Fruit fly (Drosophila melanogaster) whole organism, embryonic: ENCODE measurements around the gene Cpr65Au.
A peak's percentile ranks its signal among the peaks of the same experiment; 100 is the strongest.

Source experiments
- Atf6 ChIP-seq: fragments of 200-800 bp; sonication (Bioruptor generic); IDR thresholded peaks from 2 replicates; pipeline ENCODE4 v1.3.6; 2022; ENCODE audit warnings: missing biosample characterization, missing genetic modification characterization
- Bdp1 ChIP-seq: fragments of 200-800 bp; sonication (Bioruptor generic); optimal IDR thresholded peaks from 3 replicates; lab custom pipeline; 2016; ENCODE audit warnings: missing biosample characterization, missing genetic modification characterization
- CG10209 ChIP-seq: fragments of 200-800 bp; sonication (Bioruptor generic); optimal IDR thresholded peaks from 3 replicates; lab custom pipeline; 2017; ENCODE audit warnings: missing biosample characterization, mild to moderate bottlenecking, missing genetic modification characterization, missing genetic modification reagents
- CG1024 ChIP-seq: fragments of 200-800 bp; sonication (Bioruptor generic); IDR thresholded peaks from 2 replicates; pipeline ENCODE4 v1.3.6; 2022; ENCODE audit warnings: missing biosample characterization, missing genetic modification characterization
- CG10543 ChIP-seq: fragments of 200-800 bp; sonication (Bioruptor generic); optimal IDR thresholded peaks from 3 replicates; lab custom pipeline; 2017; ENCODE audit warnings: missing biosample characterization, mild to moderate bottlenecking, missing genetic modification characterization, moderate library complexity
- CG11456 ChIP-seq: fragments of 200-800 bp; sonication (Bioruptor generic); IDR thresholded peaks from 3 replicates; pipeline ENCODE4 v1.3.6; 2022; ENCODE audit warnings: missing biosample characterization, missing genetic modification characterization
- CG12104 ChIP-seq: fragments of 200-800 bp; sonication (Bioruptor generic); optimal IDR thresholded peaks from 3 replicates; lab custom pipeline; 2016; ENCODE audit warnings: missing biosample characterization, missing genetic modification characterization
- CG12155 ChIP-seq: fragments of 200-800 bp; sonication (Bioruptor generic); optimal IDR thresholded peaks from 3 replicates; lab custom pipeline; 2016; ENCODE audit warnings: missing biosample characterization, missing genetic modification characterization
- CG12299 ChIP-seq: fragments of 200-800 bp; sonication (Bioruptor generic); optimal IDR thresholded peaks from 2 replicates; lab custom pipeline; 2018; ENCODE audit warnings: missing biosample characterization, mild to moderate bottlenecking, missing genetic modification characterization
- CG12942 ChIP-seq: fragments of 200-800 bp; sonication (Bioruptor generic); optimal IDR thresholded peaks from 3 replicates; lab custom pipeline; 2016; ENCODE audit warnings: missing biosample characterization, missing genetic modification characterization
- CG13424 ChIP-seq: fragments of 200-800 bp; sonication (Bioruptor generic); optimal IDR thresholded peaks from 2 replicates; lab custom pipeline; 2019; ENCODE audit warnings: missing biosample characterization, mild to moderate bottlenecking, missing genetic modification characterization, moderate library complexity
- CG14050 ChIP-seq: fragments of 200-800 bp; sonication (Bioruptor generic); IDR thresholded peaks from 3 replicates; pipeline ENCODE4 v1.3.6; 2022; ENCODE audit warnings: missing biosample characterization, missing genetic modification characterization
- CG14441 ChIP-seq: fragments of 200-800 bp; sonication (Bioruptor generic); IDR thresholded peaks from 2 replicates; pipeline ENCODE4 v1.3.6; 2022; ENCODE audit warnings: missing biosample characterization, missing genetic modification characterization
- CG17328 ChIP-seq: fragments of 200-800 bp; sonication (Bioruptor generic); IDR thresholded peaks from 2 replicates; pipeline ENCODE4 v1.3.6; 2022; ENCODE audit warnings: missing biosample characterization, missing genetic modification characterization
- CG18764 ChIP-seq: fragments of 200-800 bp; sonication (Bioruptor generic); optimal IDR thresholded peaks from 3 replicates; lab custom pipeline; 2016; ENCODE audit warnings: missing biosample characterization, missing genetic modification characterization
- CG3163 ChIP-seq: fragments of 200-800 bp; sonication (Bioruptor generic); optimal IDR thresholded peaks from 3 replicates; lab custom pipeline; 2016; ENCODE audit warnings: missing biosample characterization, missing genetic modification characterization
- CG3838 ChIP-seq: fragments of 200-800 bp; sonication (Bioruptor generic); optimal IDR thresholded peaks from 3 replicates; lab custom pipeline; 2016; ENCODE audit warnings: missing biosample characterization, missing genetic modification characterization
- CG5180 ChIP-seq: fragments of 200-800 bp; sonication (Bioruptor generic); optimal IDR thresholded peaks from 3 replicates; lab custom pipeline; 2017; ENCODE audit warnings: missing biosample characterization, missing genetic modification characterization, mild to moderate bottlenecking, moderate library complexity, missing genetic modification reagents
- CG6654 ChIP-seq: fragments of 200-800 bp; sonication (Bioruptor generic); optimal IDR thresholded peaks from 2 replicates; lab custom pipeline; 2017; ENCODE audit warnings: missing biosample characterization, mild to moderate bottlenecking, missing genetic modification characterization
- CG8478 ChIP-seq: fragments of >200 bp; optimal IDR thresholded peaks from 2 replicates; lab custom pipeline; 2018
- CG9727 ChIP-seq: fragments of 200-800 bp; sonication (Bioruptor generic); optimal IDR thresholded peaks from 3 replicates; lab custom pipeline; 2017; ENCODE audit warnings: missing biosample characterization, mild to moderate bottlenecking, missing genetic modification characterization
- CG9797 ChIP-seq: fragments of 200-800 bp; sonication (Bioruptor generic); optimal IDR thresholded peaks from 3 replicates; lab custom pipeline; 2018; ENCODE audit warnings: missing biosample characterization, mild to moderate bottlenecking, missing genetic modification characterization
- Chrac-16 ChIP-seq: fragments of 200-800 bp; sonication (Bioruptor generic); optimal IDR thresholded peaks from 3 replicates; lab custom pipeline; 2016; ENCODE audit warnings: missing biosample characterization, missing genetic modification characterization
- Dek ChIP-seq: fragments of 200-800 bp; sonication (Bioruptor generic); optimal IDR thresholded peaks from 3 replicates; lab custom pipeline; 2019; ENCODE audit warnings: missing biosample characterization, mild to moderate bottlenecking, missing genetic modification characterization, moderate library complexity
- Eip74EF ChIP-seq, 2 experiments: fragments of 200-800 bp in 1 of 2; fragments of >200 bp in 1 of 2; sonication (Bioruptor generic) in 1 of 2; optimal IDR thresholded peaks; 2 replicates each; lab custom pipeline; 2017 to 2019; ENCODE audit warnings: missing biosample characterization in 2 of 2, missing genetic modification characterization in 2 of 2, mild to moderate bottlenecking in 1 of 2, moderate library complexity in 1 of 2
- Elba2 ChIP-seq: fragments of 200-800 bp; sonication (Bioruptor generic); optimal IDR thresholded peaks from 3 replicates; lab custom pipeline; 2016; ENCODE audit warnings: missing biosample characterization, missing genetic modification characterization
- Hmx ChIP-seq: fragments of 200-800 bp; sonication (Bioruptor generic); optimal IDR thresholded peaks from 2 replicates; lab custom pipeline; 2016; ENCODE audit warnings: missing biosample characterization, missing genetic modification characterization
- Hr78 ChIP-seq, 2 experiments: fragments of 200-800 bp in 1 of 2; fragments of >200 bp in 1 of 2; sonication (Bioruptor generic) in 1 of 2; optimal IDR thresholded peaks; 2 replicates each; lab custom pipeline; 2017 to 2019; ENCODE audit warnings: missing biosample characterization in 2 of 2, missing genetic modification characterization in 2 of 2, mild to moderate bottlenecking in 1 of 2, moderate library complexity in 1 of 2
- Kr ChIP-seq: fragments of 200-800 bp; sonication (Bioruptor generic); optimal IDR thresholded peaks from 2 replicates; lab custom pipeline; 2017; ENCODE audit warnings: missing biosample characterization, mild to moderate bottlenecking, missing genetic modification characterization
- Mrtf ChIP-seq: fragments of 200-800 bp; sonication (Bioruptor generic); IDR thresholded peaks from 3 replicates; pipeline ENCODE4 v1.3.6; 2022; ENCODE audit warnings: missing biosample characterization, missing genetic modification characterization
- ac ChIP-seq: fragments of 200-800 bp; sonication (Bioruptor generic); optimal IDR thresholded peaks from 3 replicates; lab custom pipeline; 2017; ENCODE audit warnings: missing biosample characterization, mild to moderate bottlenecking, missing genetic modification characterization
- cas ChIP-seq: fragments of 200-800 bp; sonication (Bioruptor generic); IDR thresholded peaks from 2 replicates; pipeline ENCODE4 v1.3.6; 2022; ENCODE audit warnings: missing biosample characterization, missing genetic modification characterization
- chif ChIP-seq, 2 experiments: fragments of 200-800 bp; sonication (Bioruptor generic); optimal IDR thresholded peaks; 3 replicates each; lab custom pipeline; 2016; ENCODE audit warnings: missing biosample characterization in 2 of 2, missing genetic modification characterization in 2 of 2
- dan ChIP-seq: fragments of 200-800 bp; sonication (Bioruptor generic); IDR thresholded peaks from 2 replicates; pipeline ENCODE4 v1.3.6; 2022; ENCODE audit warnings: missing biosample characterization, missing genetic modification characterization
- dmrt99B ChIP-seq: fragments of 200-800 bp; sonication (Bioruptor generic); optimal IDR thresholded peaks from 2 replicates; lab custom pipeline; 2018; ENCODE audit warnings: missing biosample characterization, mild to moderate bottlenecking, missing genetic modification characterization, moderate library complexity
- fd102C ChIP-seq: fragments of 200-800 bp; sonication (Bioruptor generic); optimal IDR thresholded peaks from 2 replicates; lab custom pipeline; 2018; ENCODE audit warnings: missing biosample characterization, mild to moderate bottlenecking, missing genetic modification characterization, moderate library complexity
- ham ChIP-seq: fragments of 200-800 bp; sonication (Bioruptor generic); IDR thresholded peaks from 2 replicates; pipeline ENCODE4 v1.3.6; 2022; ENCODE audit warnings: missing biosample characterization, missing genetic modification characterization
- hth ChIP-seq: fragments of >200 bp; optimal IDR thresholded peaks from 2 replicates; lab custom pipeline; 2017; ENCODE audit warnings: inconsistent platforms
- lmd ChIP-seq: fragments of 200-800 bp; sonication (Bioruptor generic); IDR thresholded peaks from 2 replicates; pipeline ENCODE4 v1.3.6; 2022; ENCODE audit warnings: missing biosample characterization, missing genetic modification characterization
- lov ChIP-seq, 2 experiments: fragments of 200-800 bp in 1 of 2; fragments of >200 bp in 1 of 2; sonication (Bioruptor generic) in 1 of 2; IDR thresholded peaks in 1 of 2; optimal IDR thresholded peaks in 1 of 2; 2 replicates in 1 of 2; 3 replicates in 1 of 2; pipeline versions ENCODE4 v1.3.6 to Lab custom; 2017 to 2022; ENCODE audit warnings: missing biosample characterization in 1 of 2, missing genetic modification characterization in 1 of 2
- nerfin-1 ChIP-seq: fragments of 200-800 bp; sonication (Bioruptor generic); optimal IDR thresholded peaks from 3 replicates; lab custom pipeline; 2019; ENCODE audit warnings: missing biosample characterization, mild to moderate bottlenecking, missing genetic modification characterization, moderate library complexity
- peb ChIP-seq: fragments of 200-800 bp; sonication (Bioruptor generic); IDR thresholded peaks from 2 replicates; pipeline ENCODE4 v1.3.6; 2022; ENCODE audit warnings: missing biosample characterization, missing genetic modification characterization
- prd ChIP-seq, 3 experiments: fragments of >200 bp in 2 of 3; fragments of 200-800 bp in 1 of 3; sonication (Bioruptor generic) in 1 of 3; optimal IDR thresholded peaks in 2 of 3; IDR thresholded peaks in 1 of 3; 2 replicates in 2 of 3; 3 replicates in 1 of 3; pipeline versions ENCODE4 v1.3.6 to Lab custom; 2017 to 2022; ENCODE audit warnings: missing biosample characterization in 1 of 3, missing genetic modification characterization in 1 of 3
- pros ChIP-seq: fragments of 200-800 bp; sonication (Bioruptor generic); optimal IDR thresholded peaks from 3 replicates; lab custom pipeline; 2019; ENCODE audit warnings: missing biosample characterization, mild to moderate bottlenecking, missing genetic modification characterization, moderate library complexity
- row ChIP-seq: fragments of 200-800 bp; sonication (Bioruptor generic); IDR thresholded peaks from 3 replicates; pipeline ENCODE4 v1.3.6; 2022; ENCODE audit warnings: missing biosample characterization, missing genetic modification characterization
- slbo ChIP-seq: fragments of 200-800 bp; sonication (Bioruptor generic); IDR thresholded peaks from 2 replicates; pipeline ENCODE4 v1.3.6; 2022; ENCODE audit warnings: missing biosample characterization, missing genetic modification characterization
- stc ChIP-seq: fragments of 200-800 bp; sonication (Bioruptor generic); IDR thresholded peaks from 2 replicates; pipeline ENCODE4 v1.3.6; 2022; ENCODE audit warnings: missing biosample characterization, missing genetic modification characterization
- trh ChIP-seq: fragments of 200-800 bp; sonication (Bioruptor generic); optimal IDR thresholded peaks from 2 replicates; lab custom pipeline; 2016; ENCODE audit warnings: missing biosample characterization, missing genetic modification characterization
- vfl ChIP-seq: fragments of 200-800 bp; sonication (Bioruptor generic); optimal IDR thresholded peaks from 2 replicates; lab custom pipeline; 2016; ENCODE audit warnings: missing biosample characterization, missing genetic modification characterization
- zfh2 ChIP-seq: fragments of 200-800 bp; sonication (Bioruptor generic); optimal IDR thresholded peaks from 2 replicates; lab custom pipeline; 2016; ENCODE audit warnings: missing biosample characterization, missing genetic modification characterization

The Cpr65Au gene

dm6 chr3L:6157327-6158032 is 25.6 kb upstream of the Cpr65Au start, which contains the start of gene CG13297 (continued):
- TF ChIP-seq prd (optimal IDR thresholded peaks at IDR 0.05; lab: Kevin White, UChicago) = no peak
- TF ChIP-seq prd (GFP tag; IDR thresholded peaks at IDR 0.05; lab: Robert Waterston, UW) = peak; percentile 59; the same call in 2 of the 3 replicates
- TF ChIP-seq zfh2 (GFP tag; lab: Kevin White, UChicago) = no peak
- no peak for TF ChIP-seq CG14050 (GFP tag; lab: Robert Waterston, UW)
- TF ChIP-seq hth (lab: Kevin White, UChicago) = no peak
- peak; percentile 12 for TF ChIP-seq CG12299 (tag; lab: Kevin White, UChicago)
- peak; percentile 70 for TF ChIP-seq row (GFP tag; lab: Robert Waterston, UW)
- TF ChIP-seq CG18764 (GFP tag; lab: Kevin White, UChicago) = no peak
- TF ChIP-seq CG8478 (lab: Kevin White, UChicago) = no peak
- TF ChIP-seq CG10543 (GFP tag; lab: Kevin White, UChicago) = no peak
- TF ChIP-seq peb = no peak
- TF ChIP-seq Mrtf (GFP tag; lab: Robert Waterston, UW) = no peak
- no peak for TF ChIP-seq CG9797 (GFP tag; lab: Kevin White, UChicago)
- no peak for TF ChIP-seq Elba2 (GFP tag; lab: Kevin White, UChicago)
- no peak for TF ChIP-seq cas (GFP tag; lab: Robert Waterston, UW)
- no peak for TF ChIP-seq CG3838 (GFP tag; lab: Kevin White, UChicago)
- no peak for TF ChIP-seq dan (GFP tag; lab: Robert Waterston, UW)
- peak; percentile 27 for TF ChIP-seq CG12104
- TF ChIP-seq Eip74EF (GFP tag; optimal IDR thresholded peaks at IDR 0.05; lab: Kevin White, UChicago) = peak in 1 of 2 experiments; percentile 72
- no peak for TF ChIP-seq Hmx (GFP tag; lab: Kevin White, UChicago)
- TF ChIP-seq slbo (GFP tag; lab: Robert Waterston, UW) = no peak
- TF ChIP-seq CG12942 = no peak
- TF ChIP-seq ac = no peak
- TF ChIP-seq nerfin-1 (tag; lab: Kevin White, UChicago) = peak; percentile 64
- no peak for TF ChIP-seq fd102C (GFP tag; lab: Kevin White, UChicago)
- no peak for TF ChIP-seq CG17328 (GFP tag; lab: Robert Waterston, UW)
- TF ChIP-seq chif (GFP tag; optimal IDR thresholded peaks at IDR 0.05; lab: Kevin White, UChicago) = peak in 1 of 2 experiments; percentile 8
- TF ChIP-seq CG12155 (GFP tag; lab: Kevin White, UChicago) = peak; percentile 0
- peak in 1 of 2 experiments; percentile 76 for TF ChIP-seq Hr78 (GFP tag; optimal IDR thresholded peaks at IDR 0.05; lab: Kevin White, UChicago)
- TF ChIP-seq lmd (GFP tag; lab: Robert Waterston, UW) = peak; percentile 50; the same call in 1 of the 2 replicates
- TF ChIP-seq CG5180 = peak; percentile 63
- TF ChIP-seq CG13424 (tag; lab: Kevin White, UChicago) = peak; percentile 76
- TF ChIP-seq Kr (GFP tag; lab: Kevin White, UChicago) = no peak
- no peak for TF ChIP-seq CG11456
- no peak for TF ChIP-seq CG9727 (GFP tag; lab: Kevin White, UChicago)
- no peak for TF ChIP-seq CG1024 (GFP tag; lab: Robert Waterston, UW)
- no peak for TF ChIP-seq trh (GFP tag; lab: Kevin White, UChicago)
- no peak for TF ChIP-seq CG3163
- no peak for TF ChIP-seq ham (GFP tag; lab: Robert Waterston, UW)
- peak; percentile 88 for TF ChIP-seq dmrt99B
- peak; percentile 86 for TF ChIP-seq pros (GFP tag; lab: Kevin White, UChicago)
- TF ChIP-seq Bdp1 (GFP tag; lab: Kevin White, UChicago) = no peak
- TF ChIP-seq stc (GFP tag; lab: Robert Waterston, UW) = peak; percentile 53; the same call in 1 of the 2 replicates
- TF ChIP-seq Dek = peak; percentile 22
- TF ChIP-seq lov (optimal IDR thresholded peaks at IDR 0.05; lab: Kevin White, UChicago) = no peak
- TF ChIP-seq lov (GFP tag; IDR thresholded peaks at IDR 0.05; lab: Robert Waterston, UW) = no peak
- peak; percentile 33 for TF ChIP-seq CG10209 (GFP tag; lab: Kevin White, UChicago)
- no peak for TF ChIP-seq Chrac-16
- TF ChIP-seq Atf6 (GFP tag; lab: Robert Waterston, UW) = no peak
- TF ChIP-seq CG6654 (GFP tag; lab: Kevin White, UChicago) = no peak
- no peak for TF ChIP-seq vfl (GFP tag; lab: Kevin White, UChicago)
- TF ChIP-seq CG14441 = peak; percentile 60
